Worm (Caenorhabditis elegans): ENCODE data around the gene F41G3.21.

DNA sequence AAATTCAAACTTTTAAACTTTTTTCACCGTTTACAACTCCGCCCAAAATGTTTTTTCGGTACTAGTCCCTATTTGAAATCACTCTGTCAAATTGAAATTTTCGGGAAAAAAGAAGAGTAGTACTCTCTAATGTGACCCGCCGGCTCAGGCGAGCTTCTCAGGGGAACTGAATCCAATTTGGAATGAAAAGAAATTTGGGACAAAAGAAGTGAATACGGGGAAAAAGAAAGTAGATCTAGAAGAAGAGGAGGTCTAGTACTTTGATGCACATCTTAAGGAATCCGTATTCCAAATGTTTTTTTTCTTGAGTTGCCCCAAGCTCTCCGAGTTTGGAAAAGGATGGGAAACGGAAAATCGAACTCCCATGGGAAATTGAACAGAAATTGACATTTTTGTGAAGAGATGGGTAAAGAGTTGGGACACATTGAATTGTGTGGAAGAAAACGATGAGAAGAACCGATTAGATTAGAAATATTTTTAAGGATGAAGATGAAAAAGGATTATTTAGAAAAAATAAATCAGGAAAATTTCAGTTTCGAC lies 46.1 kb downstream of the F41G3.21 start:
- TF ChIP-seq ama-1 (optimal IDR thresholded peaks at IDR 0.05) = no peak
- no peak for TF ChIP-seq B0310.2 (tag; optimal IDR thresholded peaks at IDR 0.05)
- TF ChIP-seq ets-7 (tag; optimal IDR thresholded peaks at IDR 0.05) = no peak
- no peak for TF ChIP-seq tbx-37 (GFP tag; conservative IDR thresholded peaks at IDR 0.05)
- TF ChIP-seq aly-1 (tag; optimal IDR thresholded peaks at IDR 0.05) = no peak
- no peak for TF ChIP-seq scrt-1 (GFP tag; IDR thresholded peaks at IDR 0.05)
- no peak for TF ChIP-seq tbx-11 (GFP tag; IDR thresholded peaks at IDR 0.05)

All from whole organism, early embryonic.